Fruit fly (Drosophila melanogaster): Measurements from ENCODE around the gene CG31769.

CG31769 gene

DNA sequence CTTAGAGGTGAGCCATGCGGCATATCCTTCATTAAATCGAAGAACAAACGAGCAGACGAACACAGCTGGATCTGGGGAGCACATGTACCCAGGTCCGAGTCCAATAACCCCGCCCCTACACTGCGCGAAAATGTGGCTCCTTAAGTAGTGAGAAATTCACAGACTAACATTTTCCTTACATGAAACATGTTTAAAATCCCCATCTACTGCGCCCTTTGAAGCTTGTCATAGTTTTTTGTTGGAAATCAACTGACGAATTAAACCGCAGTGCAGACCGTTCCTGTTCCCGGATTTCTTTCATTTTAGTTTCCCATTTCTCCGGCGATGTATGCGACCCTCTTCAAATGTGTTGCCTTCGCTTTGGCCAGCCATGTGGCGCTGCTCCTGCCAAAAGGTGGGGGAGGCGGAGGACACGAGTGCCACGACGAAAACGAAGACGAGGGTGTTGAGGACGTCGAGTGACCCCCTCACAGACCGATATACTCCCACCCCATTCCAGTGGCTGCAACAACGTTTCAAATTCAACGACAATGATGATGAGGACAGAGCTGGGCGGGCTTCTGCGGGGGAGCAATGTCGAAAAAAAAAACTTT lies 12.3 kb upstream of the CG31769 start (continued):
- TF ChIP-seq lbe (GFP tag; optimal IDR thresholded peaks at IDR 0.05) (no peak), Antp (GFP tag; optimal IDR thresholded peaks at IDR 0.05) (peak; percentile 58), dmrt11E (tag; optimal IDR thresholded peaks at IDR 0.05) (no peak), CG6689 (GFP tag; IDR thresholded peaks at IDR 0.05) (peak; percentile 67), CG32772 (GFP tag; IDR thresholded peaks at IDR 0.05) (peak; percentile 56; the same call in 1 of the 2 replicates), chm (GFP tag; IDR thresholded peaks at IDR 0.05) (peak; percentile 70; the same call in 1 of the 2 replicates), org-1 (GFP tag; optimal IDR thresholded peaks at IDR 0.05) (peak; percentile 45), CG5245 (GFP tag; optimal IDR thresholded peaks at IDR 0.05) (peak; percentile 6), zfh2 (GFP tag; optimal IDR thresholded peaks at IDR 0.05) (peak; percentile 13), CG8765 (GFP tag; IDR thresholded peaks at IDR 0.05) (peak; percentile 28; the same call in 1 of the 2 replicates), CG17829 (tag; optimal IDR thresholded peaks at IDR 0.05) (peak; percentile 52), CG4328 (GFP tag; optimal IDR thresholded peaks at IDR 0.05) (peak; percentile 44), pb (GFP tag; optimal IDR thresholded peaks at IDR 0.05) (peak; percentile 31), ase (GFP tag; IDR thresholded peaks at IDR 0.05) (peak; percentile 61; the same call in 1 of the 3 replicates), CG7745 (tag; optimal IDR thresholded peaks at IDR 0.05) (no peak), Abd-B (GFP tag; optimal IDR thresholded peaks at IDR 0.05) (peak; percentile 14)

dm6 chr2L:14120689-14121397 lies 10.3 kb upstream of the CG31769 start:
- TF ChIP-seq CG8924 (tag; optimal IDR thresholded peaks at IDR 0.05) (no peak), CG2678 (tag; optimal IDR thresholded peaks at IDR 0.05) (peak; percentile 11), Hr51 (GFP tag; optimal IDR thresholded peaks at IDR 0.05) (peak in 1 of 2 experiments; percentile 12), row (GFP tag; IDR thresholded peaks at IDR 0.05) (peak; percentile 38; the same call in 2 of the 3 replicates), pros (GFP tag; optimal IDR thresholded peaks at IDR 0.05) (peak; percentile 84), D19A (tag; optimal IDR thresholded peaks at IDR 0.05) (peak; percentile 76), dmrt99B (tag; optimal IDR thresholded peaks at IDR 0.05) (peak; percentile 20), CG15011 (GFP tag; optimal IDR thresholded peaks at IDR 0.05) (no peak), luna (GFP tag; optimal IDR thresholded peaks at IDR 0.05) (no peak), CG11504 (tag; optimal IDR thresholded peaks at IDR 0.05) (peak; percentile 26), CG7839 (tag; optimal IDR thresholded peaks at IDR 0.05) (peak; percentile 4), pfk (GFP tag; optimal IDR thresholded peaks at IDR 0.05) (no peak), H15 (GFP tag; IDR thresholded peaks at IDR 0.05) (no peak), CG9727 (GFP tag; optimal IDR thresholded peaks at IDR 0.05) (no peak), CG7786 (GFP tag; optimal IDR thresholded peaks at IDR 0.05) (no peak), CG34376 (GFP tag; optimal IDR thresholded peaks at IDR 0.05) (no peak), CG4282 (GFP tag; optimal IDR thresholded peaks at IDR 0.05) (no peak), sqz (GFP tag; optimal IDR thresholded peaks at IDR 0.05) (peak; percentile 64), lmd (GFP tag; IDR thresholded peaks at IDR 0.05) (no peak), Ets65A (GFP tag) (peak; percentile 81), gem (tag; optimal IDR thresholded peaks at IDR 0.05) (peak; percentile 23), Eip74EF (GFP tag; optimal IDR thresholded peaks at IDR 0.05) (no peak), CG12391 (tag; optimal IDR thresholded peaks at IDR 0.05) (no peak), E2f1 (GFP tag; IDR thresholded peaks at IDR 0.05) (no peak)

Data from whole organism, embryonic.